Worm (Caenorhabditis elegans): ENCODE data around the gene T23F4.2.

- TF ChIP-seq daf-12 (tag; optimal IDR thresholded peaks at IDR 0.05) (no peak), R02D3.7 (tag; optimal IDR thresholded peaks at IDR 0.05) (no peak)
Observed at ce11 chrII:1141720-1142574, 21.4 kb upstream of the T23F4.2 start.

Data from whole organism, L3 larva.